Worm (Caenorhabditis elegans) whole organism, midembryonic: Measurements from ENCODE around the gene R10H10.3.

Source experiments
- T22C8.4 ChIP-seq: fragments of 200-800 bp; sonication (Bioruptor generic); IDR thresholded peaks from 2 replicates; pipeline ENCODE4 v1.3.6; 2022; ENCODE audit warnings: missing genetic modification characterization, missing compliant biosample characterization
- cog-1 ChIP-seq: sonication (generic microtip); optimal IDR thresholded peaks from 2 replicates; lab custom pipeline; 2016; ENCODE audit warnings: missing genetic modification characterization, missing compliant biosample characterization
- flt-1 ChIP-seq: fragments of 200-800 bp; sonication (Bioruptor generic); IDR thresholded peaks from 2 replicates; pipeline ENCODE4 v1.3.6; 2022; ENCODE audit warnings: missing genetic modification characterization, missing compliant biosample characterization
- klf-2 ChIP-seq: fragments of 200-800 bp; sonication (Bioruptor generic); conservative IDR thresholded peaks from 2 replicates; pipeline ENCODE4 v1.3.6; 2022; ENCODE audit warnings: missing genetic modification reagents, missing genetic modification characterization, missing compliant biosample characterization
- med-1 ChIP-seq: sonication (generic microtip); optimal IDR thresholded peaks from 2 replicates; lab custom pipeline; 2017; ENCODE audit warnings: missing genetic modification characterization, mild to moderate bottlenecking, missing compliant biosample characterization, antibody characterized with exemption, missing genetic modification reagents; ENCODE audit not compliant: insufficient read depth
- ref-1 ChIP-seq: fragments of 200-800 bp; sonication (Bioruptor generic); conservative IDR thresholded peaks from 2 replicates; pipeline ENCODE4 v1.3.6; 2022; ENCODE audit warnings: missing genetic modification reagents, missing genetic modification characterization, missing compliant biosample characterization
- tab-1 ChIP-seq: fragments of 200-800 bp; sonication (Bioruptor generic); IDR thresholded peaks from 2 replicates; pipeline ENCODE4 v1.3.6; 2022; ENCODE audit warnings: missing genetic modification characterization, missing compliant biosample characterization
- ztf-29 ChIP-seq: fragments of 200-800 bp; sonication (Bioruptor generic); IDR thresholded peaks from 2 replicates; pipeline ENCODE4 v1.3.6; 2022; ENCODE audit warnings: missing genetic modification reagents, missing genetic modification characterization, missing compliant biosample characterization

DNA sequence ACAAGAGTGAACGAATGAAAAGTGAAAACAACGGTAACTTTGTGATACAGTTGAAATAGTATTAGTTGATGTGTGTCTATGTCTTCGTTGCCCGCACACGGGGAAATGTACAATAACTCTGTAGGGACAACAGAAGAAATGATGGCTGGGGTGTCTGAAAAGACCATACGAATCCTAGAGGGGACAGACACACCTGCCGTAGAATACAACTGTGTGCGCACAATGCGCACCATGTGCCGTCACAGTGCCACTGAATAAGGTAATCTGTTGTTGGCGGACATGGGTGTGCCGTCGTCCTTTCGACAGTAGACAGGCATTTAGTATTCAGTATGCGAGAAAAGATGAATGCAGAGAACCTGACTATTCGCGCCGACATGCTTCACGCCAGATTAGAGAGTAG, 33.0 kb downstream of the R10H10.3 start:
- TF ChIP-seq ref-1 (GFP tag; lab: Robert Waterston, UW) = no peak
- TF ChIP-seq T22C8.4 (GFP tag; lab: Robert Waterston, UW) = no peak
- TF ChIP-seq tab-1 = no peak
- TF ChIP-seq flt-1 = no peak
- TF ChIP-seq ztf-29 = no peak
- TF ChIP-seq cog-1 = no peak
- no peak for TF ChIP-seq med-1 (GFP tag; lab: Kevin White, UChicago)
- TF ChIP-seq klf-2 (GFP tag; lab: Robert Waterston, UW) = no peak
